Fruit fly (Drosophila melanogaster) whole organism, embryonic: Measurements from ENCODE around the gene CG11980.

ENCODE experiments used
- CG15073 ChIP-seq: fragments of 200-800 bp; sonication (Bioruptor generic); optimal IDR thresholded peaks from 2 replicates; lab custom pipeline; 2016; ENCODE audit warnings: missing biosample characterization, missing genetic modification characterization
- Hsf ChIP-seq: fragments of 200-800 bp; sonication (Bioruptor generic); optimal IDR thresholded peaks from 3 replicates; lab custom pipeline; 2016; ENCODE audit warnings: missing biosample characterization, missing genetic modification characterization
- hkb ChIP-seq, 2 experiments: fragments of 200-800 bp in 1 of 2; fragments of >200 bp in 1 of 2; sonication (Bioruptor generic) in 1 of 2; IDR thresholded peaks in 1 of 2; optimal IDR thresholded peaks in 1 of 2; 2 replicates each; pipeline versions ENCODE4 v1.3.6 to Lab custom; 2017 to 2022; ENCODE audit warnings: missing biosample characterization in 1 of 2, missing genetic modification characterization in 1 of 2
- inv ChIP-seq: fragments of 200-800 bp; sonication (Bioruptor generic); IDR thresholded peaks from 2 replicates; pipeline ENCODE4 v1.3.6; 2022; ENCODE audit warnings: missing biosample characterization, missing genetic modification characterization; ENCODE audit not compliant: partially characterized antibody

DNA sequence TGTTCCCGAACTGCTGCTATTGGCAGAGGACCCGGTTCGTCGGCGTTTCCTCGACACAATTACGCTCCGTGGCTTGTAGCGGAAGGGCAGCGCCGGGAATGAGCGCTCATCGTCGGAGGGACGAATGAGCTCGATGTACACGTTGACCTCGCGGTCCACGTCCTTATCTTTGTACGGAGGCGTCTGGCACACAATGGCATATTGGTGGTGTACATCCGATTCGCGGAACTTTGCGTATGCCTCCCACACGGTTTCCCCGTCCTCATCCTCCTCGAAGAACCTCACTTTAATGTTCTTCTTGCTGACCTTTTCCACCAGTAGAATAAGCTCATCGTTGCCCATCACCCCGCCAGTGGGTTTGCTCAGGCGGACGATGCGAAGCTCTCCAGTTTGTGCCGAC, 41.9 kb downstream of the CG11980 start:
- TF ChIP-seq hkb (optimal IDR thresholded peaks at IDR 0.05; lab: Kevin White, UChicago) (no peak), hkb (GFP tag; IDR thresholded peaks at IDR 0.05; lab: Robert Waterston, UW) (no peak), Hsf (no peak), CG15073 (GFP tag; lab: Kevin White, UChicago) (no peak), inv (GFP tag; lab: Robert Waterston, UW) (no peak)
